Fruit fly (Drosophila melanogaster) whole organism, embryonic: Measurements from ENCODE around the gene Nmdar1.

ENCODE experiments used
- Antp ChIP-seq: fragments of 200-800 bp; sonication (Bioruptor generic); optimal IDR thresholded peaks from 3 replicates; lab custom pipeline; 2016; ENCODE audit warnings: missing biosample characterization, missing genetic modification characterization
- CG10274 ChIP-seq: fragments of 200-800 bp; sonication (Bioruptor generic); optimal IDR thresholded peaks from 3 replicates; lab custom pipeline; 2017; ENCODE audit warnings: missing biosample characterization, mild to moderate bottlenecking, missing genetic modification characterization
- CG11093 ChIP-seq: fragments of 200-800 bp; sonication (Bioruptor generic); IDR thresholded peaks from 3 replicates; pipeline ENCODE4 v1.3.6; 2022; ENCODE audit warnings: missing biosample characterization, missing genetic modification characterization
- CG12219 ChIP-seq: fragments of 200-800 bp; sonication (Bioruptor generic); optimal IDR thresholded peaks from 3 replicates; lab custom pipeline; 2018; ENCODE audit warnings: missing biosample characterization, mild to moderate bottlenecking, missing genetic modification characterization
- CG17568 ChIP-seq: fragments of 200-800 bp; sonication (Bioruptor generic); optimal IDR thresholded peaks from 2 replicates; lab custom pipeline; 2018; ENCODE audit warnings: missing biosample characterization, mild to moderate bottlenecking, missing genetic modification characterization, moderate library complexity
- CG17912 ChIP-seq: fragments of 200-800 bp; sonication (Bioruptor generic); optimal IDR thresholded peaks from 2 replicates; lab custom pipeline; 2018; ENCODE audit warnings: missing biosample characterization, mild to moderate bottlenecking, missing genetic modification characterization
- CG2116 ChIP-seq: fragments of 200-800 bp; sonication (Bioruptor generic); optimal IDR thresholded peaks from 3 replicates; lab custom pipeline; 2018; ENCODE audit warnings: missing biosample characterization, mild to moderate bottlenecking, missing genetic modification characterization
- CG2202 ChIP-seq: fragments of 200-800 bp; sonication (Bioruptor generic); optimal IDR thresholded peaks from 2 replicates; lab custom pipeline; 2018; ENCODE audit warnings: missing biosample characterization, mild to moderate bottlenecking, missing genetic modification characterization
- CG31224 ChIP-seq: fragments of 200-800 bp; sonication (Bioruptor generic); IDR thresholded peaks from 2 replicates; pipeline ENCODE4 v1.3.6; 2022; ENCODE audit warnings: missing biosample characterization, missing genetic modification characterization
- CG32532 ChIP-seq: fragments of 200-800 bp; sonication (Bioruptor generic); IDR thresholded peaks from 2 replicates; pipeline ENCODE4 v1.3.6; 2022; ENCODE audit warnings: missing biosample characterization, missing genetic modification characterization
- CG4360 ChIP-seq: fragments of 200-800 bp; sonication (Bioruptor generic); IDR thresholded peaks from 2 replicates; pipeline ENCODE4 v1.3.6; 2022; ENCODE audit warnings: missing biosample characterization, missing genetic modification characterization
- CG7271 ChIP-seq: fragments of 200-800 bp; sonication (Bioruptor generic); optimal IDR thresholded peaks from 2 replicates; lab custom pipeline; 2018; ENCODE audit warnings: missing biosample characterization, mild to moderate bottlenecking, missing genetic modification characterization, moderate library complexity
- CG7357 ChIP-seq: fragments of 200-800 bp; sonication (Bioruptor generic); IDR thresholded peaks from 3 replicates; pipeline ENCODE4 v1.3.6; 2022; ENCODE audit warnings: missing biosample characterization, missing genetic modification characterization
- CG7786 ChIP-seq: fragments of 200-800 bp; sonication (Bioruptor generic); optimal IDR thresholded peaks from 2 replicates; lab custom pipeline; 2016; ENCODE audit warnings: missing biosample characterization, missing genetic modification characterization
- CG7839 ChIP-seq: fragments of 200-800 bp; sonication (Bioruptor generic); optimal IDR thresholded peaks from 3 replicates; lab custom pipeline; 2018; ENCODE audit warnings: missing biosample characterization, mild to moderate bottlenecking, missing genetic modification characterization, moderate library complexity
- CG8281 ChIP-seq: fragments of 200-800 bp; sonication (Bioruptor generic); optimal IDR thresholded peaks from 2 replicates; lab custom pipeline; 2018; ENCODE audit warnings: missing biosample characterization, mild to moderate bottlenecking, missing genetic modification characterization, moderate library complexity
- CG9797 ChIP-seq: fragments of 200-800 bp; sonication (Bioruptor generic); optimal IDR thresholded peaks from 3 replicates; lab custom pipeline; 2018; ENCODE audit warnings: missing biosample characterization, mild to moderate bottlenecking, missing genetic modification characterization
- CHES-1-like ChIP-seq: fragments of 200-800 bp; sonication (Bioruptor generic); optimal IDR thresholded peaks from 2 replicates; lab custom pipeline; 2016; ENCODE audit warnings: missing biosample characterization, missing genetic modification characterization
- Camta ChIP-seq: fragments of 200-800 bp; sonication (Bioruptor generic); optimal IDR thresholded peaks from 2 replicates; lab custom pipeline; 2016; ENCODE audit warnings: missing biosample characterization, missing genetic modification characterization
- Deaf1 ChIP-seq: fragments of 200-800 bp; optimal IDR thresholded peaks from 3 replicates; lab custom pipeline; 2019; ENCODE audit warnings: missing biosample characterization, mild to moderate bottlenecking, missing genetic modification characterization, moderate library complexity
- Fer3 ChIP-seq: fragments of 200-800 bp; sonication (Bioruptor generic); optimal IDR thresholded peaks from 2 replicates; lab custom pipeline; 2018; ENCODE audit warnings: missing biosample characterization, mild to moderate bottlenecking, missing genetic modification characterization, moderate library complexity
- Hey ChIP-seq: fragments of 200-800 bp; sonication (Bioruptor generic); optimal IDR thresholded peaks from 3 replicates; lab custom pipeline; 2018; ENCODE audit warnings: missing biosample characterization, mild to moderate bottlenecking, missing genetic modification characterization
- Jarid2 ChIP-seq: fragments of 200-800 bp; sonication (Bioruptor generic); optimal IDR thresholded peaks from 3 replicates; lab custom pipeline; 2017; ENCODE audit warnings: mild to moderate bottlenecking, missing biosample characterization, missing genetic modification reagents, missing genetic modification characterization
- Ptx1 ChIP-seq: fragments of 200-800 bp; sonication (Bioruptor generic); IDR thresholded peaks from 2 replicates; pipeline ENCODE4 v1.3.6; 2022; ENCODE audit warnings: missing biosample characterization, missing genetic modification characterization
- Rfx ChIP-seq: fragments of 200-800 bp; sonication (Bioruptor generic); IDR thresholded peaks from 2 replicates; pipeline ENCODE4 v1.3.6; 2022; ENCODE audit warnings: missing biosample characterization, missing genetic modification characterization
- Spps ChIP-seq: fragments of 200-800 bp; sonication (Bioruptor generic); optimal IDR thresholded peaks from 2 replicates; lab custom pipeline; 2018; ENCODE audit warnings: missing biosample characterization, mild to moderate bottlenecking, missing genetic modification characterization
- Sry-β ChIP-seq: fragments of 200-800 bp; sonication (Bioruptor generic); optimal IDR thresholded peaks from 2 replicates; lab custom pipeline; 2018; ENCODE audit warnings: missing biosample characterization, mild to moderate bottlenecking, missing genetic modification characterization, moderate library complexity
- bab2 ChIP-seq: fragments of 200-800 bp; sonication (Bioruptor generic); optimal IDR thresholded peaks from 2 replicates; lab custom pipeline; 2016; ENCODE audit warnings: missing biosample characterization, missing genetic modification characterization
- chm ChIP-seq: fragments of 200-800 bp; sonication (Bioruptor generic); IDR thresholded peaks from 2 replicates; pipeline ENCODE4 v1.3.6; 2022; ENCODE audit warnings: missing biosample characterization, missing genetic modification characterization
- fd102C ChIP-seq: fragments of 200-800 bp; sonication (Bioruptor generic); optimal IDR thresholded peaks from 2 replicates; lab custom pipeline; 2018; ENCODE audit warnings: missing biosample characterization, mild to moderate bottlenecking, missing genetic modification characterization, moderate library complexity
- fd3F ChIP-seq: fragments of 200-800 bp; sonication (Bioruptor generic); optimal IDR thresholded peaks from 2 replicates; lab custom pipeline; 2018; ENCODE audit warnings: missing biosample characterization, mild to moderate bottlenecking, missing genetic modification characterization, moderate library complexity
- ham ChIP-seq: fragments of 200-800 bp; sonication (Bioruptor generic); IDR thresholded peaks from 2 replicates; pipeline ENCODE4 v1.3.6; 2022; ENCODE audit warnings: missing biosample characterization, missing genetic modification characterization
- lov ChIP-seq, 2 experiments: fragments of 200-800 bp in 1 of 2; fragments of >200 bp in 1 of 2; sonication (Bioruptor generic) in 1 of 2; IDR thresholded peaks in 1 of 2; optimal IDR thresholded peaks in 1 of 2; 2 replicates in 1 of 2; 3 replicates in 1 of 2; pipeline versions ENCODE4 v1.3.6 to Lab custom; 2017 to 2022; ENCODE audit warnings: missing biosample characterization in 1 of 2, missing genetic modification characterization in 1 of 2
- mirr ChIP-seq: fragments of 200-800 bp; sonication (Bioruptor generic); optimal IDR thresholded peaks from 3 replicates; lab custom pipeline; 2018; ENCODE audit warnings: missing biosample characterization, mild to moderate bottlenecking, missing genetic modification characterization
- nom ChIP-seq: fragments of 200-800 bp; sonication (Bioruptor generic); optimal IDR thresholded peaks from 2 replicates; lab custom pipeline; 2017; ENCODE audit warnings: missing biosample characterization, missing genetic modification characterization, mild to moderate bottlenecking, moderate library complexity, missing genetic modification reagents
- pan ChIP-seq, 4 experiments: fragments of >200 bp in 3 of 4; fragments of 200-800 bp in 1 of 4; sonication (Bioruptor generic) in 1 of 4; optimal IDR thresholded peaks in 3 of 4; IDR thresholded peaks in 1 of 4; 2 replicates each; pipeline versions ENCODE4 v1.3.6 to Lab custom; 2017 to 2022; ENCODE audit warnings: missing biosample characterization in 2 of 4, missing genetic modification characterization in 2 of 4, mixed read lengths in 1 of 4
- prd ChIP-seq, 3 experiments: fragments of >200 bp in 2 of 3; fragments of 200-800 bp in 1 of 3; sonication (Bioruptor generic) in 1 of 3; optimal IDR thresholded peaks in 2 of 3; IDR thresholded peaks in 1 of 3; 2 replicates in 2 of 3; 3 replicates in 1 of 3; pipeline versions ENCODE4 v1.3.6 to Lab custom; 2017 to 2022; ENCODE audit warnings: missing biosample characterization in 1 of 3, missing genetic modification characterization in 1 of 3
- sd ChIP-seq: fragments of 200-800 bp; sonication (Bioruptor generic); optimal IDR thresholded peaks from 3 replicates; lab custom pipeline; 2018; ENCODE audit warnings: missing biosample characterization, mild to moderate bottlenecking, missing genetic modification characterization, moderate library complexity
- seq ChIP-seq: fragments of 200-800 bp; sonication (Bioruptor generic); IDR thresholded peaks from 2 replicates; pipeline ENCODE4 v1.3.6; 2022; ENCODE audit warnings: missing biosample characterization, missing genetic modification characterization
- sob ChIP-seq: fragments of 200-800 bp; sonication (Bioruptor generic); IDR thresholded peaks from 2 replicates; pipeline ENCODE4 v1.3.6; 2022; ENCODE audit warnings: missing biosample characterization, missing genetic modification characterization
- sug ChIP-seq: fragments of 200-800 bp; optimal IDR thresholded peaks from 2 replicates; lab custom pipeline; 2019; ENCODE audit warnings: missing biosample characterization, mild to moderate bottlenecking, missing genetic modification characterization, moderate library complexity
- tap ChIP-seq: fragments of 200-800 bp; optimal IDR thresholded peaks from 3 replicates; lab custom pipeline; 2019; ENCODE audit warnings: missing biosample characterization, mild to moderate bottlenecking, missing genetic modification characterization, moderate library complexity
- toy ChIP-seq: fragments of 200-800 bp; sonication (Bioruptor generic); IDR thresholded peaks from 2 replicates; pipeline ENCODE4 v1.3.6; 2022; ENCODE audit warnings: missing biosample characterization, missing genetic modification characterization
- trh ChIP-seq: fragments of 200-800 bp; sonication (Bioruptor generic); optimal IDR thresholded peaks from 2 replicates; lab custom pipeline; 2016; ENCODE audit warnings: missing biosample characterization, missing genetic modification characterization
- tup ChIP-seq: fragments of 200-800 bp; sonication (Bioruptor generic); optimal IDR thresholded peaks from 2 replicates; lab custom pipeline; 2016; ENCODE audit warnings: missing biosample characterization, mild to moderate bottlenecking, missing genetic modification characterization, moderate library complexity
- vvl ChIP-seq: fragments of 200-800 bp; sonication (Bioruptor generic); IDR thresholded peaks from 2 replicates; pipeline ENCODE4 v1.3.6; 2022; ENCODE audit warnings: missing biosample characterization, missing genetic modification characterization
- zfh2 ChIP-seq: fragments of 200-800 bp; sonication (Bioruptor generic); optimal IDR thresholded peaks from 2 replicates; lab custom pipeline; 2016; ENCODE audit warnings: missing biosample characterization, missing genetic modification characterization

Nmdar1 gene

DNA sequence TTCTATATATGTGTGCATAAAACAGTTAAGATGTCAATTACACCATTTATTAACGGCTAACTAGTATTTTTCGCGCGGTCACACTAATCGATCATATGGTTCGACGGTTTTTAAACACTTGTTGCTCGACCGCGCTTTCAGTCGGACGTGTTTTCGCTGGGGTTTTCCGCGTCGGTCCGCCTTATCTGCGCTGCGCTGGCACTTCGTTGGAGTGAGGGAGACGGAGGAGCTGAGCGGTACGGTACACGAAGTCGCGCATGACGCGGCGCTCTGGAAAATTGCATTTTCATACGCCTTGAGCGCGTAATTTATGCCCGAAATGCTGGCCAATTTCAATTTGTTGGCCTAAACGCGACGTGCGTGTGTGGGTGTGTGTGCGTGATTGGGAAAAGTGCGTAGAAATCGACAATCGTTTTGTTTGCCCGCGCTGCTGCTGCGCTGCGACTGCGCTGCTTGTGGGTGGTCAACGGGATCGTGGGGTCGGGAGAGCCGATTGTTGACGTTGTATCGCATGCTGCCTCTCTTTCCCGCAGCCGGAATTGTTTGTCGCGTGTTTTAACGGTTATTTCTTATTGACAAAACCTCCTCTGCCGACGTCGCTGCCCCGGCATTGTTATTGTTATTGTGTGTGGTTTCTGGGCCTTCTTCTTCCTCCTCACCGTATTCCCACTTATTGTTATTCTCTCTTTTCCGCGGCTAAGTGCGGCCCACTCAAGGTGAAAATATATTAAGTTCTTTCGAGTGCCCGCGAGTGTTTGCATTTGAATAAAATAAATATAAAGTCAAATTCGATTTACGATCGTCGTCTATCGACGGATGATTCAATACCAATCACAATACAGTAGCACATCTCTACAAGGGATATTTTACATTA, 5.9 kb downstream of the Nmdar1 start, which contains the start of gene Itpr (continued):
- TF ChIP-seq Ptx1 (GFP tag; lab: Robert Waterston, UW) = no peak
- no peak for TF ChIP-seq nom (GFP tag; lab: Kevin White, UChicago)
- no peak for TF ChIP-seq CG7839
- TF ChIP-seq ham (GFP tag; lab: Robert Waterston, UW) = no peak
- no peak for TF ChIP-seq tup
- no peak for TF ChIP-seq CG31224
- no peak for TF ChIP-seq fd102C (GFP tag; lab: Kevin White, UChicago)
- TF ChIP-seq fd3F (GFP tag; lab: Kevin White, UChicago) = no peak
- TF ChIP-seq CG7786 (GFP tag; lab: Kevin White, UChicago) = no peak
- TF ChIP-seq CHES-1-like (GFP tag; lab: Kevin White, UChicago) = no peak
- TF ChIP-seq Camta = no peak
- peak; percentile 44 for TF ChIP-seq sd (tag; lab: Kevin White, UChicago)
- TF ChIP-seq Rfx = no peak
- peak; percentile 10 for TF ChIP-seq CG2116 (GFP tag; lab: Kevin White, UChicago)
- TF ChIP-seq CG17568 (GFP tag; lab: Kevin White, UChicago) = no peak
- no peak for TF ChIP-seq trh (GFP tag; lab: Kevin White, UChicago)
- no peak for TF ChIP-seq Spps (tag; lab: Kevin White, UChicago)
- TF ChIP-seq tap (tag; lab: Kevin White, UChicago) = no peak
- no peak for TF ChIP-seq CG10274
- TF ChIP-seq mirr (GFP tag; lab: Kevin White, UChicago) = peak; percentile 14
- no peak for TF ChIP-seq Sry-β (GFP tag; lab: Kevin White, UChicago)
- TF ChIP-seq Antp (GFP tag; lab: Kevin White, UChicago) = no peak
- no peak for TF ChIP-seq seq (GFP tag; lab: Robert Waterston, UW)
- peak; percentile 62 for TF ChIP-seq vvl (GFP tag; lab: Robert Waterston, UW)
- no peak for TF ChIP-seq toy
- no peak for TF ChIP-seq CG12219
- no peak for TF ChIP-seq bab2
- peak; percentile 32 for TF ChIP-seq CG8281 (tag; lab: Kevin White, UChicago)
- TF ChIP-seq Hey (tag; lab: Kevin White, UChicago) = no peak
- no peak for TF ChIP-seq CG7271 (tag; lab: Kevin White, UChicago)
- TF ChIP-seq CG4360 = peak; percentile 9; the same call in 1 of the 2 replicates
- TF ChIP-seq lov (optimal IDR thresholded peaks at IDR 0.05; lab: Kevin White, UChicago) = no peak
- no peak for TF ChIP-seq lov (GFP tag; IDR thresholded peaks at IDR 0.05; lab: Robert Waterston, UW)
- no peak for TF ChIP-seq chm
- TF ChIP-seq prd (optimal IDR thresholded peaks at IDR 0.05; lab: Kevin White, UChicago) = no peak
- peak; percentile 13; the same call in 1 of the 3 replicates for TF ChIP-seq prd (GFP tag; IDR thresholded peaks at IDR 0.05; lab: Robert Waterston, UW)
- no peak for TF ChIP-seq CG2202
- TF ChIP-seq CG7357 = no peak
- TF ChIP-seq sob (GFP tag; lab: Robert Waterston, UW) = 0 out of 2 replicates have a peak, but pooled peaks have one; percentile 45
- no peak for TF ChIP-seq zfh2 (GFP tag; lab: Kevin White, UChicago)
- TF ChIP-seq sug (tag; lab: Kevin White, UChicago) = peak; percentile 57
- peak; percentile 87 for TF ChIP-seq Jarid2 (GFP tag; lab: Kevin White, UChicago)
- TF ChIP-seq CG32532 = no peak; the same call in 1 of the 2 replicates
- TF ChIP-seq CG17912 = no peak
- no peak for TF ChIP-seq Fer3 (tag; lab: Kevin White, UChicago)
- TF ChIP-seq CG9797 = peak; percentile 69
- no peak for TF ChIP-seq pan (optimal IDR thresholded peaks at IDR 0.05; lab: Kevin White, UChicago)
- peak in 1 of 2 experiments; percentile 6 for TF ChIP-seq pan (GFP tag; optimal IDR thresholded peaks at IDR 0.05 in 1 of 2, IDR thresholded peaks at IDR 0.05 in 1 of 2)
- peak; percentile 70 for TF ChIP-seq Deaf1 (tag; lab: Kevin White, UChicago)
- no peak for TF ChIP-seq CG11093 (GFP tag; lab: Robert Waterston, UW)
